Worm (Caenorhabditis elegans) whole organism, mixed stage, embryonic: ENCODE results near the gene sor-3.
A peak's percentile ranks its signal among the peaks of the same experiment; 100 is the strongest.
"Not testable (repeated sequence)": the region's sequence is repeated elsewhere in the genome, so short reads cannot be mapped to it uniquely, and the experiment has no call there.

Source experiments
- M03D4.4 ChIP-seq: sonication (generic microtip); optimal IDR thresholded peaks from 2 replicates; lab custom pipeline; 2017; ENCODE audit warnings: mild to moderate bottlenecking, missing genetic modification characterization, missing compliant biosample characterization
- bed-3 ChIP-seq: fragments of 200-800 bp; sonication (Bioruptor generic); optimal IDR thresholded peaks from 3 replicates; lab custom pipeline; 2018; ENCODE audit warnings: mild to moderate bottlenecking, missing genetic modification characterization, moderate library complexity, missing compliant biosample characterization
- blmp-1 ChIP-seq: fragments of 150-350 bp; optimal IDR thresholded peaks from 2 replicates; lab custom pipeline; 2014; ENCODE audit warnings: missing biosample characterization, missing genetic modification characterization
- ceh-39 ChIP-seq: fragments of 150-350 bp; optimal IDR thresholded peaks from 2 replicates; lab custom pipeline; 2014; ENCODE audit warnings: missing biosample characterization, missing genetic modification characterization
- ceh-83 ChIP-seq: fragments of 200-800 bp; sonication (Bioruptor generic); optimal IDR thresholded peaks from 2 replicates; lab custom pipeline; 2018; ENCODE audit warnings: mild to moderate bottlenecking, missing genetic modification characterization, missing compliant biosample characterization
- ces-1 ChIP-seq: fragments of 150-350 bp; optimal IDR thresholded peaks from 2 replicates; lab custom pipeline; 2014; ENCODE audit warnings: missing biosample characterization, missing genetic modification reagents, missing genetic modification characterization
- cnd-1 ChIP-seq: fragments of 200-800 bp; sonication (Bioruptor generic); optimal IDR thresholded peaks from 2 replicates; lab custom pipeline; 2018; ENCODE audit warnings: mild to moderate bottlenecking, missing genetic modification characterization, missing compliant biosample characterization
- elt-1 ChIP-seq: sonication (generic microtip); optimal IDR thresholded peaks from 2 replicates; lab custom pipeline; 2017; ENCODE audit warnings: missing genetic modification characterization, mild to moderate bottlenecking, missing compliant biosample characterization, antibody characterized with exemption, moderate library complexity, borderline replicate concordance; ENCODE audit not compliant: insufficient read depth
- elt-3 ChIP-seq: fragments of 150-350 bp; optimal IDR thresholded peaks from 2 replicates; lab custom pipeline; 2014; ENCODE audit warnings: missing biosample characterization, missing genetic modification characterization
- flh-1 ChIP-seq: fragments of 200-800 bp; sonication (Bioruptor generic); optimal IDR thresholded peaks from 2 replicates; lab custom pipeline; 2018; ENCODE audit warnings: mild to moderate bottlenecking, missing genetic modification characterization, moderate library complexity, missing compliant biosample characterization
- ham-2 ChIP-seq: fragments of 200-800 bp; sonication (Bioruptor generic); optimal IDR thresholded peaks from 2 replicates; lab custom pipeline; 2018; ENCODE audit warnings: mild to moderate bottlenecking, missing genetic modification characterization, missing compliant biosample characterization
- lin-13 ChIP-seq: fragments of 150-350 bp; optimal IDR thresholded peaks from 2 replicates; lab custom pipeline; 2014; ENCODE audit warnings: missing biosample characterization, missing genetic modification characterization
- lin-32 ChIP-seq: fragments of 200-800 bp; sonication (Bioruptor generic); optimal IDR thresholded peaks from 2 replicates; lab custom pipeline; 2018; ENCODE audit warnings: mild to moderate bottlenecking, missing genetic modification characterization, missing compliant biosample characterization
- lsy-2 ChIP-seq: fragments of 150-350 bp; optimal IDR thresholded peaks from 2 replicates; lab custom pipeline; 2014; ENCODE audit warnings: missing biosample characterization, missing genetic modification characterization
- mep-1 ChIP-seq: fragments of 150-350 bp; optimal IDR thresholded peaks from 2 replicates; lab custom pipeline; 2017; ENCODE audit warnings: missing biosample characterization, missing genetic modification reagents, missing genetic modification characterization, inconsistent platforms
- nhr-12 ChIP-seq: fragments of 150-350 bp; optimal IDR thresholded peaks from 2 replicates; lab custom pipeline; 2014; ENCODE audit warnings: missing biosample characterization, missing genetic modification characterization
- nhr-2 ChIP-seq: fragments of 150-350 bp; optimal IDR thresholded peaks from 2 replicates; lab custom pipeline; 2014; ENCODE audit warnings: missing biosample characterization, missing genetic modification characterization
- nhr-237 ChIP-seq: fragments of 150-350 bp; optimal IDR thresholded peaks from 2 replicates; lab custom pipeline; 2014; ENCODE audit warnings: missing biosample characterization, missing genetic modification characterization
- nhr-28 ChIP-seq: fragments of 150-350 bp; optimal IDR thresholded peaks from 2 replicates; lab custom pipeline; 2014; ENCODE audit warnings: missing biosample characterization, missing genetic modification characterization
- nhr-76 ChIP-seq: sonication (generic microtip); optimal IDR thresholded peaks from 2 replicates; lab custom pipeline; 2017; ENCODE audit warnings: missing biosample characterization, missing genetic modification characterization
- pha-4 ChIP-seq: fragments of 150-350 bp; optimal IDR thresholded peaks from 2 replicates; lab custom pipeline; 2018; ENCODE audit warnings: missing biosample characterization, missing genetic modification reagents, missing genetic modification characterization
- snpc-4 ChIP-seq: fragments of 150-350 bp; optimal IDR thresholded peaks from 2 replicates; lab custom pipeline; 2014; ENCODE audit warnings: missing biosample characterization, missing genetic modification characterization
- sptf-1 ChIP-seq: sonication (generic microtip); optimal IDR thresholded peaks from 2 replicates; lab custom pipeline; 2017; ENCODE audit warnings: mild to moderate bottlenecking, missing genetic modification characterization, moderate library complexity, missing compliant biosample characterization
- tbx-8 ChIP-seq: fragments of 200-800 bp; sonication (Bioruptor generic); optimal IDR thresholded peaks from 2 replicates; lab custom pipeline; 2018; ENCODE audit warnings: mild to moderate bottlenecking, missing genetic modification characterization, moderate library complexity, missing compliant biosample characterization
- unc-120 ChIP-seq: sonication (generic microtip); optimal IDR thresholded peaks from 2 replicates; lab custom pipeline; 2017; ENCODE audit warnings: missing genetic modification characterization, missing compliant biosample characterization; ENCODE audit not compliant: poor library complexity, severe bottlenecking
- unc-39 ChIP-seq: fragments of 150-350 bp; optimal IDR thresholded peaks from 2 replicates; lab custom pipeline; 2014; ENCODE audit warnings: missing biosample characterization, missing genetic modification characterization
- unc-62 ChIP-seq: fragments of 150-350 bp; optimal IDR thresholded peaks from 2 replicates; lab custom pipeline; 2014; ENCODE audit warnings: missing biosample characterization, missing genetic modification reagents, missing genetic modification characterization
- zip-8 ChIP-seq: fragments of 150-350 bp; optimal IDR thresholded peaks from 2 replicates; lab custom pipeline; 2014; ENCODE audit warnings: missing biosample characterization, missing genetic modification characterization
- ztf-11 ChIP-seq: fragments of 150-350 bp; optimal IDR thresholded peaks from 2 replicates; lab custom pipeline; 2014; ENCODE audit warnings: missing biosample characterization, missing genetic modification characterization

Gene sor-3

ce11 chrX:328736-329135 is 24.7 kb upstream of the sor-3 start:
- TF ChIP-seq flh-1 (GFP tag; lab: Kevin White, UChicago), result no peak
- no peak for TF ChIP-seq mep-1
- no peak for TF ChIP-seq unc-120 (tag; lab: Kevin White, UChicago)
- TF ChIP-seq sptf-1, result no peak
- TF ChIP-seq lin-32 (GFP tag; lab: Kevin White, UChicago), result no peak
- no peak for TF ChIP-seq ceh-39 (tag; lab: Kevin White, UChicago)
- no peak for TF ChIP-seq ham-2 (GFP tag; lab: Kevin White, UChicago)
- no peak for TF ChIP-seq nhr-76
- TF ChIP-seq unc-39 (tag; lab: Kevin White, UChicago), result no peak
- no peak for TF ChIP-seq ces-1 (GFP tag; lab: Kevin White, UChicago)
- no peak for TF ChIP-seq tbx-8 (GFP tag; lab: Kevin White, UChicago)
- no peak for TF ChIP-seq nhr-2 (tag; lab: Kevin White, UChicago)
- no peak for TF ChIP-seq ztf-11
- TF ChIP-seq zip-8, result no peak
- no peak for TF ChIP-seq lin-13 (tag; lab: Kevin White, UChicago)
- TF ChIP-seq elt-1 (tag; lab: Kevin White, UChicago), result no peak
- no peak for TF ChIP-seq lsy-2 (tag; lab: Kevin White, UChicago)
- no peak for TF ChIP-seq snpc-4 (tag; lab: Kevin White, UChicago)
- TF ChIP-seq unc-62 (GFP tag; lab: Kevin White, UChicago), result no peak
- no peak for TF ChIP-seq cnd-1 (tag; lab: Kevin White, UChicago)

ce11 chrX:332643-333042 is 20.8 kb upstream of the sor-3 start:
- no peak for TF ChIP-seq nhr-2 (tag; lab: Kevin White, UChicago)
- no peak for TF ChIP-seq M03D4.4 (tag; lab: Kevin White, UChicago)
- TF ChIP-seq lin-13 (tag; lab: Kevin White, UChicago), result no peak

DNA sequence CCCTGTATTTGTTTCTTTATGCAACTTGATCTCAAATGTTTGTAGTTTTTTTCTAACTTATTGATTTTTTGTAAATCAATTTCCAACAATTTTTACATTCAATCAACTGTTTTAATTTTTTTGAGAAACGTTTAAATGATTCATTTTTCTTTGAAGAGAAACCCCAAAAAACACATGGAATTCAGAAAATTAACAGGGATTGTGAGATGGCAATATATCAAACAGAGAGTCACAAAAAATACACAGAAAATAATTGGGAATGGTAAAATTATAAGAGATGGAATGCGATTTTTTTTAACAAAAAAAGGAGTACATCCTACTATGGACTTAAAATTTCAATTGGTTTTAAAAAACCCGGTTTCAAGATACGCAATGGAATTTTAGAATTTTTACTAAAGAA is 19.0 kb upstream of the sor-3 start:
- TF ChIP-seq sptf-1, result no peak
- no peak for TF ChIP-seq ceh-39 (tag; lab: Kevin White, UChicago)
- TF ChIP-seq nhr-237 (tag; lab: Kevin White, UChicago), result no peak
- TF ChIP-seq nhr-76, result no peak
- TF ChIP-seq elt-3, result no peak

- TF ChIP-seq blmp-1 (tag; lab: Kevin White, UChicago), result no peak
- TF ChIP-seq lin-32 (GFP tag; lab: Kevin White, UChicago), result no peak
- TF ChIP-seq elt-1 (tag; lab: Kevin White, UChicago), result no peak
- no peak for TF ChIP-seq lin-13 (tag; lab: Kevin White, UChicago)
- no peak for TF ChIP-seq unc-39 (tag; lab: Kevin White, UChicago)
Measured at ce11 chrX:343822-344221, 9.6 kb upstream of the sor-3 start.

- TF ChIP-seq cnd-1 (tag; lab: Kevin White, UChicago); ceh-83 (GFP tag; lab: Kevin White, UChicago); pha-4 (tag; lab: Kevin White, UChicago): not testable (repeated sequence)
Measured at ce11 chrX:347117-347516, 6.3 kb upstream of the sor-3 start, which contains the start of gene C04E7.3. TSS of gene C04E7.3 (minus strand) at chrX:347217.

DNA sequence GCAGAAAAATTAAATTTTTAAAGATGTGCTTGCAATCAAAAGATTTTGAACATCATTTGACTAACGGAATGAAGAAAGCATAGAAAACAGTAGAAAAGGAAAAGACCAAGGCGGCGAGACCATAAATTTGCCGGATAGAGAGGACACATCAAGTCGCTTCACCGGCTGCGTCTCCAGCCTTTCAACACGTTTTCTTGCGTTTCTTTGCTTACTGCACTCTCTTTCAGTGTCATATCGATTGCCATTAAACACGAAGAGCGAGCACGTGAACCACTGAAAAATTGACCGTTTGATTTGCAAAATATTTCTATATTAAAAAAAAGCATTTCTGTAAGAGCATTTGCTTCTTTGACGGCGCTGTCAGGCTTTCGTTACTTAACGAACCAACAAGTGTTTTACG is 5.3 kb upstream of the sor-3 start:
- TF ChIP-seq ces-1 (GFP tag; lab: Kevin White, UChicago), result peak; percentile 12
- no peak for TF ChIP-seq nhr-237 (tag; lab: Kevin White, UChicago)
- peak; percentile 38 for TF ChIP-seq unc-120 (tag; lab: Kevin White, UChicago)
- TF ChIP-seq mep-1, result peak; percentile 2

- TF ChIP-seq sptf-1, result peak; percentile 8
- TF ChIP-seq, all 35 proteins: peak for 1; not testable (repeated sequence) for 34
Measured at ce11 chrX:351398-351797, 2.0 kb upstream of the sor-3 start.

DNA sequence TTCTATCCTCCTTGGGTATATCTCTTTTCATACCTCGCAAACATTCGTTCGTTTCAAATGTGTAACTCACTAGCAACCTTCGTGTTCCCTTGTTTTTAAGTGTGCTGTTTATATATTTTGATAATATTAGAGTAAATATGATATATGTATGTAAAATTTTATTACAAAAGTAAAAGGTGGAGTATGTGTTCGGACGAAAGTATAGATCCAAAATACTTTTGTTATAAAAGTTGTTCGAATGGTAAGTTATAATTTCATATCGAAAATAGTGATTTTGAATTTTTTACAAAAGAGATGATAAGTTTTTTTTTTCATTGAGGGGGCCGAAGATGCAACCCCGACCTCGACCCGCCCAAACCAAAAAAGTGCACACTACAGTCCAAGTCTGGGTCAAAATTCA is 4.4 kb downstream of the sor-3 start, which contains the start of gene C04E7.1:
TSS of gene C04E7.1 (plus strand) at position 301 of the 400 bp plus-strand sequence.
- TF ChIP-seq M03D4.4 (tag; lab: Kevin White, UChicago) (no peak), nhr-28 (tag; lab: Kevin White, UChicago) (no peak), ceh-39 (tag; lab: Kevin White, UChicago) (no peak), nhr-12 (tag; lab: Kevin White, UChicago) (no peak), bed-3 (no peak), lin-13 (tag; lab: Kevin White, UChicago) (no peak), nhr-76 (no peak)
